Worm (Caenorhabditis elegans): ENCODE measurements around the gene unc-16.

DNA sequence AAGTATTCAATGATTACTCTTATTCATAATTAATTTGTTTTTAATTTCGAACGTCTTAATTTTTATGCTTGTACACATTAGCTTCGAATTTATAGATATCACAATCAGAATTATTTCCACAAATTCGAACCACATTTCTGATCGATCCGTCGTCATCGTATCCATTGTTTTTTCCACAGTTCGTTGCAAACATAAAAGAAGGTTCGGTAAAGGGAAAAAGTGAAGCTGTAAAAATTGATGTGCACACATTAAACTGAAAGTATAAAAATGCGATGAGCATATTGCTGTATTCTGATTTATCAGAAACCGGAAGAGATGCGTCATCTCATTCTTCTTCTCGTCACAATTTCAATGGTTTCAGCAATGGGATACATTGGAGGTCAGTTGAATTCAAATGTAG lies 51.0 kb downstream of the unc-16 start, which contains the start of gene C48B4.12:
- no peak for TF ChIP-seq tra-4 (tag; optimal IDR thresholded peaks at IDR 0.05)
- TF ChIP-seq tbx-37 (GFP tag; conservative IDR thresholded peaks at IDR 0.05), result no peak
- TF ChIP-seq ets-7 (tag; optimal IDR thresholded peaks at IDR 0.05), result no peak

Data from whole organism, early embryonic.